Worm (Caenorhabditis elegans) whole organism, young adult: Measurements from ENCODE around the gene R05F9.11.

Source experiments
- F37B4.10 ChIP-seq: fragments of 200-800 bp; sonication (Bioruptor generic); IDR thresholded peaks from 2 replicates; pipeline ENCODE4 v1.3.6; 2022; ENCODE audit warnings: missing genetic modification characterization, missing compliant biosample characterization
- Y53F4B.3 ChIP-seq: fragments of 200-800 bp; sonication (Bioruptor generic); IDR thresholded peaks from 2 replicates; pipeline ENCODE4 v1.3.6; 2022; ENCODE audit warnings: missing genetic modification reagents, missing genetic modification characterization, missing compliant biosample characterization
- ama-1 ChIP-seq, 3 experiments: fragments of 150-350 bp in 1 of 3; sonication (generic microtip) in 2 of 3; optimal IDR thresholded peaks; 2 replicates each; lab custom pipeline; 2014 to 2018; ENCODE audit warnings: missing biosample characterization in 2 of 3, missing genetic modification characterization in 2 of 3, missing genetic modification reagents in 2 of 3
- attf-6 ChIP-seq: fragments of 200-800 bp; sonication (Bioruptor generic); IDR thresholded peaks from 2 replicates; pipeline ENCODE4 v1.3.6; 2022; ENCODE audit warnings: missing genetic modification reagents, missing genetic modification characterization, missing compliant biosample characterization
- bed-1 ChIP-seq: fragments of 200-800 bp; sonication (Bioruptor generic); IDR thresholded peaks from 2 replicates; pipeline ENCODE4 v1.3.6; 2022; ENCODE audit warnings: missing genetic modification reagents, missing genetic modification characterization, missing compliant biosample characterization
- efl-1 ChIP-seq: fragments of 150-350 bp; optimal IDR thresholded peaks from 2 replicates; lab custom pipeline; 2014; ENCODE audit warnings: missing biosample characterization, missing genetic modification reagents, missing genetic modification characterization
- him-1 ChIP-seq: sonication (generic microtip); optimal IDR thresholded peaks from 2 replicates; lab custom pipeline; 2016; ENCODE audit warnings: missing genotype, missing genetic modification reagents, missing genetic modification characterization, missing compliant biosample characterization
- nhr-27 ChIP-seq: fragments of 200-800 bp; sonication (Bioruptor generic); optimal IDR thresholded peaks from 2 replicates; lab custom pipeline; 2018; ENCODE audit warnings: mild to moderate bottlenecking, missing genetic modification characterization, moderate library complexity, missing compliant biosample characterization
- nhr-80 ChIP-seq: sonication (generic microtip); optimal IDR thresholded peaks from 2 replicates; lab custom pipeline; 2016; ENCODE audit warnings: missing genetic modification characterization, missing compliant biosample characterization
- snpc-4 ChIP-seq, 5 experiments: fragments of 150-350 bp in 1 of 5; sonication (generic microtip) in 4 of 5; optimal IDR thresholded peaks; 2 replicates each; lab custom pipeline; 2014 to 2018; ENCODE audit warnings: missing genetic modification characterization in 5 of 5, missing biosample characterization in 3 of 5, antibody characterized with exemption in 2 of 5, mild to moderate bottlenecking in 2 of 5, missing compliant biosample characterization in 2 of 5, missing genotype in 2 of 5, moderate library complexity in 2 of 5, missing genetic modification reagents in 1 of 5
- tbp1 ChIP-seq: fragments of 200-800 bp; sonication (Bioruptor generic); optimal IDR thresholded peaks from 2 replicates; lab custom pipeline; 2018; ENCODE audit warnings: mild to moderate bottlenecking, missing genetic modification characterization, missing compliant biosample characterization

DNA sequence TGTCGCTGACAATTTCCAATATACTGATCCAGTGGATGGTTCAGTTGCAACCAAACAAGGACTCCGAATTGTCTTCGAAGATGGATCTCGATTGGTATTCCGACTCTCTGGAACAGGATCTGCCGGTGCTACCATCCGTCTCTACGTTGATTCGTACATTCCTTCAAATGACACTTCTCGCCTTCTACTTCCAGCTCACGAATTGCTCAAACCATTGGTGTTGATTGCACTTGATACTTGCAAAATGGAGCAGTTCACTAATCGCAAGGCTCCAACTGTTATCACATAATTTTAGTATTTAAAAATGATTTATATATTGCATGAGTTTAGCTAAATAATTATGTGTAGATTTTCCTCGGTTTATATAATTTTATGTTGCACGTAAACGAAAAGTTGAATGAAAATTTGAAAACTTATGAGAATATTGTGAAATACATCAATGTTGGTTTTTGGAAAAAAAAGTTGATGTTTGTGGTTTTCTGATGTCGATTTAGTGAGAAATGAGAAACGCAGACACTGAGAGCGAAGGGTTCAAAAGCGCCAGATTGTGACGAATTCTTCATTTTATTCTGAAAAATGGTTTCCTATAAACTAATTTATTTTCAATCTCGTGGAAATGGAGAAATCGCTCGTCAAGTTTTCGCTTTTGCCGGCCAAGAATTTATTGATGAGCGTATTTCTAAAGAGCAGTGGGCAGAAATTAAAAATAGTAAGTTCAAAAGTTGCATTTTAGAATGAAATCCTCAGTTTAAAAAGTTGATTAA, 22.8 kb downstream of the R05F9.11 start, which contains the start of gene gst-9:
- TF ChIP-seq efl-1 (GFP tag; lab: Kevin White, UChicago) (no peak), attf-6 (GFP tag; lab: Robert Waterston, UW) (no peak), him-1 (tag; lab: Kevin White, UChicago) (no peak), ama-1 (optimal IDR thresholded peaks at IDR 0.05; lab: Kevin White, UChicago) (peak; percentile 54), ama-1 (GFP tag; optimal IDR thresholded peaks at IDR 0.05; lab: Kevin White, UChicago) (no peak), nhr-27 (no peak), F37B4.10 (GFP tag; lab: Robert Waterston, UW) (no peak), bed-1 (GFP tag; lab: Robert Waterston, UW) (no peak), Y53F4B.3 (GFP tag; lab: Robert Waterston, UW) (no peak), tbp1 (GFP tag; lab: Kevin White, UChicago) (peak; percentile 52), snpc-4 (GFP tag; optimal IDR thresholded peaks at IDR 0.05; lab: Kevin White, UChicago) (no peak), snpc-4 (tag; optimal IDR thresholded peaks at IDR 0.05; lab: Kevin White, UChicago) (peak in 2 of 4 experiments; percentile 4 to 16), nhr-80 (tag; lab: Kevin White, UChicago) (peak; percentile 40)
